Fruit fly (Drosophila melanogaster): Measurements from ENCODE around the gene mre11.

Gene mre11

DNA sequence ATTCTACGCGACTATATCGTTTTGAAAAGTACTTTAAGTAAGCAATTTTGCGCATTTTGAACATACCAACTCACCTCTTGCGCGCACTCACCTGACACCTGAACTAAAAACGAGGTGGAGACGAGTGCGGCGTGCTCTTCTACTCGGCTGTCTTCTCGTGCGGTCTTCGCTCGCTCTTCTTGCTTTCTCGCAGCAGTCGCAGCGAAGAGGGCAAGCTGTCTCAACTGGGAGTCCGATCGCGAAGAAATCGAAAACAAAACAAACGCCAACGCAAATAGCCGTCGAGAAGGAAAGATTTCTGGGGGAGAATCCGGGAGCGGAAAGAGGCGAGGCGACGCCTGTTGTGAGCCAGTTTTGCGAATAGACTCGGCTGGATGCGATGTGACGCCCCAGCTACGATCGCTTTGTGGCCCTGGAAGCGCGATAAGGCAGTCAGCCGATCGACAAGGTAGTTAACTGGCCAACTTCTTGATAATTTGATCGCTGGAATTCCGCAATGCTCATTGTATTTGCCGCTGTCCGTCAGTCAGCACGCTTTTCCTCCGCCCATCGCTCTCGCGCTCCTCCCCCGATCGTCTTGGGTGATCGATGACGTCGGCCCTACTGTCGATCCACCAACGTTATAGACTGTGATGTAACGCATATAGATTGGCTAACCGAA, 10.1 kb upstream of the mre11 start (continued):
- TF ChIP-seq CG31365 (tag; optimal IDR thresholded peaks at IDR 0.05) (no peak), Stat92E (GFP tag; optimal IDR thresholded peaks at IDR 0.05) (no peak), psq (GFP tag; optimal IDR thresholded peaks at IDR 0.05) (no peak), TFAM (GFP tag; optimal IDR thresholded peaks at IDR 0.05) (no peak), CG11398 (GFP tag; optimal IDR thresholded peaks at IDR 0.05) (no peak), CG3065 (GFP tag; optimal IDR thresholded peaks at IDR 0.05) (no peak), CG17912 (GFP tag; optimal IDR thresholded peaks at IDR 0.05) (no peak), phol (tag; optimal IDR thresholded peaks at IDR 0.05) (no peak), CG6765 (GFP tag; optimal IDR thresholded peaks at IDR 0.05) (no peak), tgo (GFP tag; IDR thresholded peaks at IDR 0.05) (no peak), grau (tag; optimal IDR thresholded peaks at IDR 0.05) (no peak), pho (GFP tag; optimal IDR thresholded peaks at IDR 0.05) (no peak), Sox100B (GFP tag; optimal IDR thresholded peaks at IDR 0.05) (no peak), B-H2 (GFP tag; optimal IDR thresholded peaks at IDR 0.05) (peak; percentile 38), Doc3 (GFP tag; IDR thresholded peaks at IDR 0.05; ENCODE audit: partially characterized antibody) (0 out of 3 replicates have a peak, but pooled peaks have one; percentile 22), cato (GFP tag; optimal IDR thresholded peaks at IDR 0.05; ENCODE audit: borderline replicate concordance) (no peak), chif (GFP tag; optimal IDR thresholded peaks at IDR 0.05) (no peak), Adf1 (GFP tag; IDR thresholded peaks at IDR 0.05) (peak; percentile 80), Mes4 (GFP tag; optimal IDR thresholded peaks at IDR 0.05) (no peak), CG11560 (tag; IDR thresholded peaks at IDR 0.05) (no peak), CG9437 (GFP tag; optimal IDR thresholded peaks at IDR 0.05) (no peak), CG8944 (GFP tag; optimal IDR thresholded peaks at IDR 0.05) (no peak), YL-1 (GFP tag; optimal IDR thresholded peaks at IDR 0.05) (no peak), ci (GFP tag; IDR thresholded peaks at IDR 0.05) (peak; percentile 46; the same call in 1 of the 3 replicates), NK7.1 (GFP tag; optimal IDR thresholded peaks at IDR 0.05) (no peak), CG10462 (GFP tag; optimal IDR thresholded peaks at IDR 0.05) (no peak), C15 (GFP tag; IDR thresholded peaks at IDR 0.05) (no peak; the same call in 2 of the 3 replicates), Optix (GFP tag; IDR thresholded peaks at IDR 0.05) (no peak), CG15479 (GFP tag; optimal IDR thresholded peaks at IDR 0.05) (no peak), CG11085 (GFP tag; IDR thresholded peaks at IDR 0.05) (no peak), Hand (GFP tag; optimal IDR thresholded peaks at IDR 0.05) (no peak), toy (GFP tag; IDR thresholded peaks at IDR 0.05) (no peak), CG13894 (tag; optimal IDR thresholded peaks at IDR 0.05) (peak; percentile 64), abd-A (tag; optimal IDR thresholded peaks at IDR 0.05) (no peak), Xbp1 (GFP tag; optimal IDR thresholded peaks at IDR 0.05) (no peak), CG9932 (GFP tag; IDR thresholded peaks at IDR 0.05) (peak; percentile 38; the same call in 1 of the 2 replicates), oc (tag; optimal IDR thresholded peaks at IDR 0.05) (no peak), CG13424 (tag; optimal IDR thresholded peaks at IDR 0.05) (no peak), Rfx (GFP tag; IDR thresholded peaks at IDR 0.05) (no peak), CG17328 (GFP tag; IDR thresholded peaks at IDR 0.05) (no peak), CG14667 (GFP tag; IDR thresholded peaks at IDR 0.05) (no peak), E2f1 (GFP tag; IDR thresholded peaks at IDR 0.05) (no peak), CG6254 (GFP tag; optimal IDR thresholded peaks at IDR 0.05) (no peak), cad (GFP tag; optimal IDR thresholded peaks at IDR 0.05) (no peak), CG1603 (tag; optimal IDR thresholded peaks at IDR 0.05) (no peak), CG10565 (GFP tag; optimal IDR thresholded peaks at IDR 0.05) (no peak), Six4 (GFP tag; optimal IDR thresholded peaks at IDR 0.05) (no peak), B-H1 (GFP tag; IDR thresholded peaks at IDR 0.05) (no peak), NC2β (GFP tag; optimal IDR thresholded peaks at IDR 0.05) (no peak), CG2678 (tag; optimal IDR thresholded peaks at IDR 0.05) (no peak), CG1832 (GFP tag; optimal IDR thresholded peaks at IDR 0.05) (no peak)

All from whole organism, embryonic.